Worm (Caenorhabditis elegans) whole organism, L2 larva: ENCODE measurements around the gene panl-3.

Experiments used
- C34F6.9 ChIP-seq: fragments of 150-350 bp; optimal IDR thresholded peaks from 2 replicates; lab custom pipeline; 2014; ENCODE audit warnings: missing biosample characterization, missing genetic modification characterization
- F13H6.1 ChIP-seq: sonication (generic microtip); optimal IDR thresholded peaks from 2 replicates; lab custom pipeline; 2016; ENCODE audit warnings: missing genetic modification characterization, missing compliant biosample characterization
- R02D3.7 ChIP-seq: fragments of 150-350 bp; optimal IDR thresholded peaks from 2 replicates; lab custom pipeline; 2014; ENCODE audit warnings: missing biosample characterization, missing genetic modification characterization
- Y55F3AM.14 ChIP-seq: fragments of 200-800 bp; sonication (Bioruptor generic); optimal IDR thresholded peaks from 2 replicates; lab custom pipeline; 2018; ENCODE audit warnings: mild to moderate bottlenecking, missing genetic modification characterization, missing compliant biosample characterization
- ZK546.5 ChIP-seq: sonication (generic microtip); optimal IDR thresholded peaks from 2 replicates; lab custom pipeline; 2017; ENCODE audit warnings: missing biosample characterization, missing genetic modification characterization
- alr-1 ChIP-seq: fragments of 150-350 bp; optimal IDR thresholded peaks from 2 replicates; lab custom pipeline; 2014; ENCODE audit warnings: missing biosample characterization, missing genetic modification characterization
- aly-2 ChIP-seq: fragments of 150-350 bp; optimal IDR thresholded peaks from 2 replicates; lab custom pipeline; 2014; ENCODE audit warnings: missing biosample characterization, missing genetic modification characterization
- ama-1 ChIP-seq: fragments of 150-350 bp; optimal IDR thresholded peaks from 2 replicates; lab custom pipeline; 2018; ENCODE audit warnings: inconsistent platforms
- blmp-1 ChIP-seq: sonication (generic microtip); optimal IDR thresholded peaks from 2 replicates; lab custom pipeline; 2017; ENCODE audit warnings: missing genetic modification characterization, mild to moderate bottlenecking, missing compliant biosample characterization, antibody characterized with exemption, moderate library complexity; ENCODE audit not compliant: insufficient read depth
- ceh-82 ChIP-seq: fragments of 150-350 bp; optimal IDR thresholded peaks from 2 replicates; lab custom pipeline; 2014; ENCODE audit warnings: missing biosample characterization, missing genetic modification characterization
- crh-2 ChIP-seq: sonication (generic microtip); optimal IDR thresholded peaks from 2 replicates; lab custom pipeline; 2017; ENCODE audit warnings: missing biosample characterization, missing genetic modification characterization
- dmd-4 ChIP-seq: sonication (generic microtip); optimal IDR thresholded peaks from 2 replicates; lab custom pipeline; 2017; ENCODE audit warnings: missing biosample characterization, missing genetic modification characterization
- egl-27 ChIP-seq: sonication (generic microtip); optimal IDR thresholded peaks from 3 replicates; lab custom pipeline; 2017; ENCODE audit warnings: missing biosample characterization, missing genetic modification reagents, missing genetic modification characterization
- elt-1 ChIP-seq: fragments of 150-350 bp; optimal IDR thresholded peaks from 2 replicates; lab custom pipeline; 2014; ENCODE audit warnings: missing biosample characterization, missing genetic modification characterization
- elt-3 ChIP-seq: sonication (generic microtip); optimal IDR thresholded peaks from 2 replicates; lab custom pipeline; 2017; ENCODE audit warnings: missing biosample characterization, missing genetic modification characterization
- fos-1 ChIP-seq: fragments of 150-350 bp; optimal IDR thresholded peaks from 2 replicates; lab custom pipeline; 2014; ENCODE audit warnings: missing biosample characterization, missing genetic modification characterization
- gmeb-1 ChIP-seq: fragments of 150-350 bp; optimal IDR thresholded peaks from 2 replicates; lab custom pipeline; 2014; ENCODE audit warnings: missing biosample characterization, missing genetic modification characterization
- lin-39 ChIP-seq: fragments of 150-350 bp; optimal IDR thresholded peaks from 2 replicates; lab custom pipeline; 2014; ENCODE audit warnings: missing biosample characterization, missing genetic modification reagents, missing genetic modification characterization
- lsy-2 ChIP-seq, 2 experiments: fragments of 150-350 bp in 1 of 2; sonication (generic microtip) in 1 of 2; optimal IDR thresholded peaks; 2 replicates each; lab custom pipeline; 2014 to 2017; ENCODE audit warnings: missing biosample characterization in 2 of 2, missing genetic modification characterization in 2 of 2
- mbf-1 ChIP-seq: sonication (generic microtip); optimal IDR thresholded peaks from 2 replicates; lab custom pipeline; 2017; ENCODE audit warnings: missing biosample characterization, missing genetic modification characterization
- mdl-1 ChIP-seq, 2 experiments: fragments of 150-350 bp in 1 of 2; sonication (generic microtip) in 1 of 2; optimal IDR thresholded peaks; 2 replicates each; lab custom pipeline; 2017; ENCODE audit warnings: missing biosample characterization in 2 of 2, missing genetic modification characterization in 2 of 2
- nhr-10 ChIP-seq: sonication (generic microtip); optimal IDR thresholded peaks from 2 replicates; lab custom pipeline; 2017; ENCODE audit warnings: missing biosample characterization, missing genetic modification characterization
- nhr-11 ChIP-seq: fragments of 150-350 bp; optimal IDR thresholded peaks from 2 replicates; lab custom pipeline; 2014; ENCODE audit warnings: missing biosample characterization, missing genetic modification characterization
- nhr-12 ChIP-seq: fragments of 150-350 bp; optimal IDR thresholded peaks from 2 replicates; lab custom pipeline; 2014; ENCODE audit warnings: missing biosample characterization, missing genetic modification characterization
- nhr-129 ChIP-seq: fragments of 150-350 bp; optimal IDR thresholded peaks from 2 replicates; lab custom pipeline; 2014; ENCODE audit warnings: missing biosample characterization, missing genetic modification characterization
- nhr-21 ChIP-seq: fragments of 150-350 bp; optimal IDR thresholded peaks from 2 replicates; lab custom pipeline; 2014; ENCODE audit warnings: missing biosample characterization, missing genetic modification characterization
- nhr-23 ChIP-seq: fragments of 150-350 bp; optimal IDR thresholded peaks from 2 replicates; lab custom pipeline; 2014; ENCODE audit warnings: missing biosample characterization, missing genetic modification reagents, missing genetic modification characterization
- nhr-25 ChIP-seq: fragments of 150-350 bp; sonication (generic microtip); optimal IDR thresholded peaks from 3 replicates; lab custom pipeline; 2014; ENCODE audit warnings: missing biosample characterization, missing genetic modification characterization
- nhr-6 ChIP-seq: fragments of 150-350 bp; optimal IDR thresholded peaks from 2 replicates; lab custom pipeline; 2014; ENCODE audit warnings: missing biosample characterization, missing genetic modification characterization
- nhr-77 ChIP-seq: fragments of 150-350 bp; optimal IDR thresholded peaks from 2 replicates; lab custom pipeline; 2014; ENCODE audit warnings: missing biosample characterization, missing genetic modification characterization
- peb-1 ChIP-seq: fragments of 150-350 bp; optimal IDR thresholded peaks from 2 replicates; lab custom pipeline; 2014; ENCODE audit warnings: missing biosample characterization, missing genetic modification characterization
- sem-4 ChIP-seq: fragments of 150-350 bp; optimal IDR thresholded peaks from 2 replicates; lab custom pipeline; 2014; ENCODE audit warnings: missing biosample characterization, missing genetic modification reagents, missing genetic modification characterization
- skn-1 ChIP-seq: sonication (generic microtip); optimal IDR thresholded peaks from 2 replicates; lab custom pipeline; 2017; ENCODE audit warnings: missing biosample characterization, missing genetic modification characterization
- sma-3 ChIP-seq: sonication (generic microtip); optimal IDR thresholded peaks from 2 replicates; lab custom pipeline; 2016; ENCODE audit warnings: missing genetic modification reagents, missing genetic modification characterization, missing compliant biosample characterization
- sma-9 ChIP-seq, 2 experiments: fragments of 150-350 bp in 1 of 2; sonication (generic microtip) in 1 of 2; optimal IDR thresholded peaks; 2 replicates each; lab custom pipeline; 2014 to 2016; ENCODE audit warnings: missing genetic modification characterization in 2 of 2, mild to moderate bottlenecking in 1 of 2, missing biosample characterization in 1 of 2, missing compliant biosample characterization in 1 of 2, missing genetic modification reagents in 1 of 2, moderate library complexity in 1 of 2
- snpc-4 ChIP-seq: fragments of 150-350 bp; optimal IDR thresholded peaks from 2 replicates; lab custom pipeline; 2014; ENCODE audit warnings: missing biosample characterization, missing genetic modification characterization
- unc-39 ChIP-seq: fragments of 150-350 bp; optimal IDR thresholded peaks from 2 replicates; lab custom pipeline; 2014; ENCODE audit warnings: missing biosample characterization, missing genetic modification characterization
- unc-55 ChIP-seq: fragments of 150-350 bp; sonication (generic microtip); optimal IDR thresholded peaks from 3 replicates; lab custom pipeline; 2014; ENCODE audit warnings: missing biosample characterization, missing genetic modification reagents, missing genetic modification characterization
- zag-1 ChIP-seq: fragments of 150-350 bp; optimal IDR thresholded peaks from 2 replicates; lab custom pipeline; 2014; ENCODE audit warnings: missing biosample characterization, missing genetic modification characterization
- ztf-11 ChIP-seq: sonication (generic microtip); optimal IDR thresholded peaks from 2 replicates; lab custom pipeline; 2017; ENCODE audit warnings: missing biosample characterization, missing genetic modification characterization
- ztf-4 ChIP-seq: fragments of 150-350 bp; optimal IDR thresholded peaks from 2 replicates; lab custom pipeline; 2014; ENCODE audit warnings: missing biosample characterization, missing genetic modification characterization

Gene panl-3

ce11 chrIII:9775916-9776315, 42.9 kb upstream of the panl-3 start:
- no peak for TF ChIP-seq nhr-6 (tag; lab: Kevin White, UChicago)
- TF ChIP-seq lsy-2 (tag; optimal IDR thresholded peaks at IDR 0.05; lab: Kevin White, UChicago) = peak in 1 of 2 experiments; percentile 39
- TF ChIP-seq unc-55 (GFP tag; lab: Kevin White, UChicago) = peak; percentile 27
- no peak for TF ChIP-seq nhr-129 (tag; lab: Kevin White, UChicago)
- TF ChIP-seq gmeb-1 (tag; lab: Kevin White, UChicago) = peak; percentile 59
- TF ChIP-seq skn-1 (tag; lab: Kevin White, UChicago) = no peak

- TF ChIP-seq lsy-2 (tag; optimal IDR thresholded peaks at IDR 0.05; lab: Kevin White, UChicago) (peak in 1 of 2 experiments; percentile 15), nhr-77 (tag; lab: Kevin White, UChicago) (no peak), nhr-129 (tag; lab: Kevin White, UChicago) (peak; percentile 5), C34F6.9 (tag; lab: Kevin White, UChicago) (peak; percentile 22)
- TF ChIP-seq, all 48 proteins: peak for 3
These were observed 42.5 kb upstream of the panl-3 start, which contains the start of gene usp-46 for ce11 chrIII:9776323-9776722. usp-46 (plus strand) TSS chrIII:9776623.

ce11 chrIII:9779080-9779479, 39.8 kb upstream of the panl-3 start:
- TF ChIP-seq snpc-4 (no peak), nhr-6 (tag; lab: Kevin White, UChicago) (no peak), skn-1 (tag; lab: Kevin White, UChicago) (no peak), mdl-1 (tag; optimal IDR thresholded peaks at IDR 0.05; lab: Kevin White, UChicago) (no peak), alr-1 (tag; lab: Kevin White, UChicago) (no peak), Y55F3AM.14 (no peak), nhr-10 (tag; lab: Kevin White, UChicago) (no peak), sma-9 (GFP tag; optimal IDR thresholded peaks at IDR 0.05; lab: Kevin White, UChicago) (no peak), sma-9 (tag; optimal IDR thresholded peaks at IDR 0.05; lab: Kevin White, UChicago) (no peak), nhr-77 (tag; lab: Kevin White, UChicago) (no peak), dmd-4 (no peak), peb-1 (no peak), ztf-4 (tag; lab: Kevin White, UChicago) (no peak), sma-3 (GFP tag; lab: Kevin White, UChicago) (no peak), mbf-1 (tag; lab: Kevin White, UChicago) (no peak), zag-1 (tag; lab: Kevin White, UChicago) (no peak), sem-4 (tag; lab: Kevin White, UChicago) (no peak), ama-1 (lab: Kevin White, UChicago) (no peak), ZK546.5 (tag; lab: Kevin White, UChicago) (no peak), F13H6.1 (no peak), lsy-2 (tag; optimal IDR thresholded peaks at IDR 0.05; lab: Kevin White, UChicago) (no peak)

DNA sequence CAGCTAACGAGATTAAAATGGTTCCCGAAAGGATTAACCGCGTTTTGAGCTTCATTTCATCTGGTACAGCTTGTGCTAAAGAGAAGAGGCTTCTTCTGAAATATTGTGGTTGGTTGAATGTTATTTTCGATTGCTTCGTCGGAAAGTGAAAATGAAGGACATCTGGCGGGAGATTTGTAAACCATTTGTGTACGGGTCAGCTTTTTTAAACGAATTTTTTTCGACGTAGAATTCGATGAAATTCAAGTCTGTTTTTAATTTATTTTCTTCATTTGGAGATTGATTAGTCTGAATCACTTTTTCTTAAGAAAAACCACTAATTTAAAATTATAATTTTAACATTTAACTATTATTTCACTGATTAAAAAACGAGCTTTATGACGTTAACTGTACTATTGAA, 38.6 kb upstream of the panl-3 start, which contains the start of gene sqv-3:
Gene sqv-3, minus strand, starts transcription at position 101 of the 400 bp plus-strand sequence.
- TF ChIP-seq nhr-129 (tag; lab: Kevin White, UChicago) (no peak), ceh-82 (tag; lab: Kevin White, UChicago) (no peak), ztf-4 (tag; lab: Kevin White, UChicago) (no peak)

- TF ChIP-seq nhr-12 (tag; lab: Kevin White, UChicago) = no peak
- no peak for TF ChIP-seq alr-1 (tag; lab: Kevin White, UChicago)
- peak; percentile 95 for TF ChIP-seq crh-2 (tag; lab: Kevin White, UChicago)
- no peak for TF ChIP-seq elt-3 (tag; lab: Kevin White, UChicago)
- TF ChIP-seq elt-1 (tag; lab: Kevin White, UChicago) = no peak
- peak; percentile 53 for TF ChIP-seq snpc-4
- TF ChIP-seq sma-3 (GFP tag; lab: Kevin White, UChicago) = peak; percentile 83
- TF ChIP-seq nhr-25 (tag; lab: Kevin White, UChicago) = peak; percentile 75
- TF ChIP-seq ZK546.5 (tag; lab: Kevin White, UChicago) = peak; percentile 42
- TF ChIP-seq nhr-23 = no peak
- no peak for TF ChIP-seq lin-39 (tag; lab: Kevin White, UChicago)
- peak; percentile 81 for TF ChIP-seq nhr-21 (tag; lab: Kevin White, UChicago)
- TF ChIP-seq nhr-77 (tag; lab: Kevin White, UChicago) = no peak
- TF ChIP-seq F13H6.1 = peak; percentile 74
- peak; percentile 39 for TF ChIP-seq nhr-6 (tag; lab: Kevin White, UChicago)
- TF ChIP-seq unc-55 (GFP tag; lab: Kevin White, UChicago) = peak; percentile 97
- peak; percentile 11 for TF ChIP-seq R02D3.7 (tag; lab: Kevin White, UChicago)
- TF ChIP-seq sem-4 (tag; lab: Kevin White, UChicago) = no peak
- no peak for TF ChIP-seq unc-39 (tag; lab: Kevin White, UChicago)
- peak; percentile 46 for TF ChIP-seq egl-27 (tag; lab: Kevin White, UChicago)
- peak; percentile 56 for TF ChIP-seq blmp-1
- TF ChIP-seq nhr-11 = no peak
- TF ChIP-seq sma-9 (GFP tag; optimal IDR thresholded peaks at IDR 0.05; lab: Kevin White, UChicago) = peak; percentile 40
- no peak for TF ChIP-seq sma-9 (tag; optimal IDR thresholded peaks at IDR 0.05; lab: Kevin White, UChicago)
- TF ChIP-seq zag-1 (tag; lab: Kevin White, UChicago) = peak; percentile 69
- no peak for TF ChIP-seq dmd-4
- peak in 1 of 2 experiments; percentile 41 for TF ChIP-seq mdl-1 (tag; optimal IDR thresholded peaks at IDR 0.05; lab: Kevin White, UChicago)
- TF ChIP-seq fos-1 (tag; lab: Kevin White, UChicago) = peak; percentile 99
- TF ChIP-seq aly-2 (tag; lab: Kevin White, UChicago) = no peak
- no peak for TF ChIP-seq ztf-11 (tag; lab: Kevin White, UChicago)
- peak; percentile 88 for TF ChIP-seq nhr-129 (tag; lab: Kevin White, UChicago)
These were observed 38.1 kb upstream of the panl-3 start, which contains the start of gene vha-1 for ce11 chrIII:9780665-9781304. vha-1 (plus strand) TSS chrIII:9781254.
